Worm (Caenorhabditis elegans): ENCODE results near the gene C55A6.12.

DNA sequence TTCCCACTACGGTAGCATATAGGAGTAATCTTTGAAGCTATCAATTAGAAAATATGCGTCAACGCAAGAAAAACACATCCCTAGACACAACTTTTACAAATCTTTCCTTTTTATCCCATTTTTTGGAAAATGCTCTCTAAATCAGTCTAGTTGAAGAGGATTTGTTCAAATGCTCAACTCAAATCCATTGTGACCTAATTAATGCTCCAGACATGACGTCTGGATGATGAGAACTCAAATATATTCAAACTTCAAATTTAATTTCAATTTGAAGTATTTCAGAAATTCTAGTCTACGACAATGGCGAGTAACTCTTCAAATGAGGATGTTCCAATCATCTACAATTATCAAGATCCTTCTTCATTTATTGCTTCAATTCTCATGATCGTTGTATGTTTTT is 49.4 kb upstream of the C55A6.12 start, which contains the start of gene srx-85:
- no peak for TF ChIP-seq ama-1 (optimal IDR thresholded peaks at IDR 0.05)
- no peak for TF ChIP-seq pqm-1 (tag; optimal IDR thresholded peaks at IDR 0.05)
- TF ChIP-seq elt-2 (tag; optimal IDR thresholded peaks at IDR 0.05): no peak

Measured in whole organism, L3 larva.